Fruit fly (Drosophila melanogaster) whole organism, prepupa: ENCODE data around the gene CG14572.

Experiments used
- Blimp-1 ChIP-seq: fragments of 200-800 bp; sonication (Bioruptor generic); optimal IDR thresholded peaks from 3 replicates; lab custom pipeline; 2017; ENCODE audit warnings: missing biosample characterization, missing genetic modification characterization, mild to moderate bottlenecking, moderate library complexity, missing genetic modification reagents
- CG10631 ChIP-seq: fragments of 200-800 bp; sonication (Bioruptor generic); optimal IDR thresholded peaks from 2 replicates; lab custom pipeline; 2016; ENCODE audit warnings: missing biosample characterization, missing genetic modification characterization
- CG10669 ChIP-seq: fragments of 200-800 bp; sonication (Bioruptor generic); optimal IDR thresholded peaks from 3 replicates; lab custom pipeline; 2018; ENCODE audit warnings: missing biosample characterization, mild to moderate bottlenecking, missing genetic modification characterization, moderate library complexity
- CG11294 ChIP-seq: fragments of 200-800 bp; sonication (Bioruptor generic); IDR thresholded peaks from 2 replicates; pipeline ENCODE4 v1.3.6; 2022; ENCODE audit warnings: missing biosample characterization, missing genetic modification characterization
- CG11762 ChIP-seq: fragments of 200-800 bp; sonication (Bioruptor generic); optimal IDR thresholded peaks from 3 replicates; lab custom pipeline; 2016; ENCODE audit warnings: missing biosample characterization, missing genetic modification characterization; ENCODE audit not compliant: insufficient read depth
- CG11902 ChIP-seq: fragments of 200-800 bp; sonication (Bioruptor generic); optimal IDR thresholded peaks from 3 replicates; lab custom pipeline; 2016; ENCODE audit warnings: missing biosample characterization, missing genetic modification characterization
- CG15336 ChIP-seq: fragments of 200-800 bp; sonication (Bioruptor generic); IDR thresholded peaks from 2 replicates; pipeline ENCODE4 v1.3.6; 2022; ENCODE audit warnings: missing biosample characterization, missing genetic modification characterization
- CG16779 ChIP-seq: fragments of 200-800 bp; sonication (Bioruptor generic); optimal IDR thresholded peaks from 3 replicates; lab custom pipeline; 2017; ENCODE audit warnings: missing biosample characterization, mild to moderate bottlenecking, missing genetic modification characterization
- CG31627 ChIP-seq: fragments of 200-800 bp; sonication (Bioruptor generic); optimal IDR thresholded peaks from 3 replicates; lab custom pipeline; 2016; ENCODE audit warnings: missing biosample characterization, missing genetic modification characterization
- CG3919 ChIP-seq: fragments of 200-800 bp; sonication (Bioruptor generic); optimal IDR thresholded peaks from 3 replicates; lab custom pipeline; 2016; ENCODE audit warnings: missing biosample characterization, missing genetic modification characterization
- CG4318 ChIP-seq: fragments of 200-800 bp; sonication (Bioruptor generic); optimal IDR thresholded peaks from 3 replicates; lab custom pipeline; 2017; ENCODE audit warnings: missing biosample characterization, mild to moderate bottlenecking, missing genetic modification characterization
- CG6276 ChIP-seq: fragments of 200-800 bp; sonication (Bioruptor generic); optimal IDR thresholded peaks from 2 replicates; lab custom pipeline; 2017; ENCODE audit warnings: missing biosample characterization, mild to moderate bottlenecking, missing genetic modification characterization
- CG6854 ChIP-seq: fragments of 200-800 bp; sonication (Bioruptor generic); optimal IDR thresholded peaks from 2 replicates; lab custom pipeline; 2017; ENCODE audit warnings: missing biosample characterization, mild to moderate bottlenecking, missing genetic modification characterization
- CG7368 ChIP-seq: fragments of 200-800 bp; sonication (Bioruptor generic); optimal IDR thresholded peaks from 3 replicates; lab custom pipeline; 2016; ENCODE audit warnings: missing biosample characterization, missing genetic modification characterization
- CG8119 ChIP-seq: fragments of 200-800 bp; sonication (Bioruptor generic); IDR thresholded peaks from 3 replicates; pipeline ENCODE4 v1.3.6; 2022; ENCODE audit warnings: missing biosample characterization, missing genetic modification characterization
- CG8632 ChIP-seq: fragments of 200-800 bp; sonication (Bioruptor generic); optimal IDR thresholded peaks from 3 replicates; lab custom pipeline; 2016; ENCODE audit warnings: missing biosample characterization, missing genetic modification characterization
- CG9139 ChIP-seq: fragments of 200-800 bp; sonication (Bioruptor generic); optimal IDR thresholded peaks from 3 replicates; lab custom pipeline; 2017; ENCODE audit warnings: missing biosample characterization, mild to moderate bottlenecking, missing genetic modification characterization
- Eip75B ChIP-seq: fragments of 200-800 bp; sonication (Bioruptor generic); optimal IDR thresholded peaks from 3 replicates; lab custom pipeline; 2016; ENCODE audit warnings: missing biosample characterization, missing genetic modification characterization
- Eip78C ChIP-seq: fragments of 200-800 bp; sonication (Bioruptor generic); peaks from one replicate; lab custom pipeline; 2016; ENCODE audit warnings: missing biosample characterization, missing genetic modification characterization
- Eip93F ChIP-seq: fragments of 200-800 bp; sonication (Bioruptor generic); optimal IDR thresholded peaks from 2 replicates; lab custom pipeline; 2016; ENCODE audit warnings: missing biosample characterization, mild to moderate bottlenecking, missing genetic modification characterization
- Gug ChIP-seq: fragments of 200-800 bp; sonication (Bioruptor generic); IDR thresholded peaks from 2 replicates; pipeline ENCODE4 v1.3.6; 2022; ENCODE audit warnings: missing biosample characterization, missing genetic modification characterization
- Hr4 ChIP-seq: fragments of 200-800 bp; sonication (Bioruptor generic); optimal IDR thresholded peaks from 3 replicates; lab custom pipeline; 2016; ENCODE audit warnings: missing biosample characterization, missing genetic modification characterization
- OdsH ChIP-seq: fragments of 200-800 bp; sonication (Bioruptor generic); optimal IDR thresholded peaks from 3 replicates; lab custom pipeline; 2016; ENCODE audit warnings: missing biosample characterization, missing genetic modification characterization
- Sox15 ChIP-seq: fragments of 200-800 bp; sonication (Bioruptor generic); optimal IDR thresholded peaks from 3 replicates; lab custom pipeline; 2016; ENCODE audit warnings: missing biosample characterization, missing genetic modification characterization
- achi ChIP-seq: fragments of 200-800 bp; sonication (Bioruptor generic); optimal IDR thresholded peaks from 3 replicates; lab custom pipeline; 2016; ENCODE audit warnings: missing biosample characterization, missing genetic modification characterization
- acj6 ChIP-seq: fragments of 200-800 bp; sonication (Bioruptor generic); optimal IDR thresholded peaks from 3 replicates; lab custom pipeline; 2016; ENCODE audit warnings: missing biosample characterization, missing genetic modification characterization
- cyc ChIP-seq: fragments of 200-800 bp; sonication (Bioruptor generic); optimal IDR thresholded peaks from 3 replicates; lab custom pipeline; 2016; ENCODE audit warnings: missing biosample characterization, missing genetic modification characterization
- dac ChIP-seq: fragments of 200-800 bp; sonication (Bioruptor generic); optimal IDR thresholded peaks from 2 replicates; lab custom pipeline; 2017; ENCODE audit warnings: missing biosample characterization, mild to moderate bottlenecking, missing genetic modification characterization
- dsx ChIP-seq: fragments of 200-800 bp; optimal IDR thresholded peaks from 3 replicates; lab custom pipeline; 2019; ENCODE audit warnings: missing biosample characterization, mild to moderate bottlenecking, missing genetic modification characterization, moderate library complexity; ENCODE audit not compliant: poor library complexity, severe bottlenecking
- fd85E ChIP-seq: fragments of 200-800 bp; sonication (Bioruptor generic); optimal IDR thresholded peaks from 3 replicates; lab custom pipeline; 2016; ENCODE audit warnings: missing biosample characterization, missing genetic modification characterization
- fkh ChIP-seq: fragments of 200-800 bp; sonication (Bioruptor generic); optimal IDR thresholded peaks from 3 replicates; lab custom pipeline; 2017; ENCODE audit warnings: missing biosample characterization, mild to moderate bottlenecking, missing genetic modification characterization, moderate library complexity
- lz ChIP-seq: fragments of 200-800 bp; sonication (Bioruptor generic); optimal IDR thresholded peaks from 3 replicates; lab custom pipeline; 2016; ENCODE audit warnings: missing biosample characterization, missing genetic modification characterization
- pdm3 ChIP-seq: fragments of 200-800 bp; sonication (Bioruptor generic); optimal IDR thresholded peaks from 3 replicates; lab custom pipeline; 2016; ENCODE audit warnings: missing biosample characterization, missing genetic modification characterization
- salr ChIP-seq, 2 experiments: fragments of 200-800 bp; sonication (Bioruptor generic); optimal IDR thresholded peaks; 3 replicates each; lab custom pipeline; 2016 to 2018; ENCODE audit warnings: missing biosample characterization in 2 of 2, missing genetic modification characterization in 2 of 2, mild to moderate bottlenecking in 1 of 2
- spab ChIP-seq: fragments of 200-800 bp; sonication (Bioruptor generic); optimal IDR thresholded peaks from 2 replicates; lab custom pipeline; 2017; ENCODE audit warnings: missing biosample characterization, mild to moderate bottlenecking, missing genetic modification characterization, missing genetic modification reagents
- ss ChIP-seq, 2 experiments: fragments of 200-800 bp; sonication (Bioruptor generic); optimal IDR thresholded peaks; 2 replicates in 1 of 2; 3 replicates in 1 of 2; lab custom pipeline; 2017 to 2018; ENCODE audit warnings: mild to moderate bottlenecking in 2 of 2, missing biosample characterization in 2 of 2, missing genetic modification characterization in 2 of 2, moderate library complexity in 1 of 2
- svp ChIP-seq: fragments of 200-800 bp; sonication (Bioruptor generic); peaks from one replicate; lab custom pipeline; 2016; ENCODE audit warnings: missing biosample characterization, missing genetic modification characterization
- topi ChIP-seq: fragments of 200-800 bp; sonication (Bioruptor generic); optimal IDR thresholded peaks from 3 replicates; lab custom pipeline; 2016; ENCODE audit warnings: missing biosample characterization, missing genetic modification characterization
- vri ChIP-seq: fragments of 200-800 bp; sonication (Bioruptor generic); optimal IDR thresholded peaks from 3 replicates; lab custom pipeline; 2016; ENCODE audit warnings: missing biosample characterization, mild to moderate bottlenecking, missing genetic modification characterization

CG14572 gene

DNA sequence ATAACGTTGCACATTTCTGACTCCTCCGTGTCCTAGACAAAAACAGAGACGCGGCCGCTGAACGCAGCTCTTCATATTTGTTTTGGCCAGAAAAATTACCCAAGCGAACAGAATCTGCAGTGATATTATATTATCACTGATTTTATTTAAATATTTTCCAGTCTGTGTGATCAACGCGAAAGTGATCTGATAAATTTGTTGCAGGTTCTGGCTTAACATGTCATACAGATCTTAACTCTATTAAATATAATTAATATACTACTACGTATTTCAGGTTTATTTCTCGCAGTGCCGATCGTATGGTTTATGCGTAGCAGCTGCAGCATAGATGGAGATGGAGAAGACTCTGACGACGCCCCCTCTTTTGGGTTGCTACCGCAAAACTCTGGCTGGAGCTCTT lies 20.5 kb upstream of the CG14572 start (continued):
- TF ChIP-seq CG6854 (GFP tag; lab: Kevin White, UChicago) = no peak
- peak; percentile 74 for TF ChIP-seq CG10631
- TF ChIP-seq CG11902 = no peak
- TF ChIP-seq ss (GFP tag; optimal IDR thresholded peaks at IDR 0.05; lab: Kevin White, UChicago) = peak; percentile 5 to 35
- TF ChIP-seq Gug = no peak
- no peak for TF ChIP-seq CG7368 (GFP tag; lab: Kevin White, UChicago)
- peak; percentile 63 for TF ChIP-seq dsx (GFP tag; lab: Kevin White, UChicago)
- TF ChIP-seq spab = peak; percentile 55
- no peak for TF ChIP-seq vri (GFP tag; lab: Kevin White, UChicago)
- TF ChIP-seq OdsH (GFP tag; lab: Kevin White, UChicago) = peak; percentile 28
- TF ChIP-seq CG11762 (GFP tag; lab: Kevin White, UChicago) = no peak
- TF ChIP-seq CG10669 (GFP tag; lab: Kevin White, UChicago) = peak; percentile 71
- TF ChIP-seq Eip93F (GFP tag; lab: Kevin White, UChicago) = no peak
- no peak for TF ChIP-seq Blimp-1 (GFP tag; lab: Kevin White, UChicago)
- peak; percentile 18 for TF ChIP-seq CG8632
- no peak for TF ChIP-seq CG11294 (GFP tag; lab: Robert Waterston, UW)
- no peak for TF ChIP-seq CG31627 (GFP tag; lab: Kevin White, UChicago)
- no peak for TF ChIP-seq Hr4
- no peak for TF ChIP-seq CG15336
- no peak for TF ChIP-seq lz (GFP tag; lab: Kevin White, UChicago)
- TF ChIP-seq pdm3 (GFP tag; lab: Kevin White, UChicago) = peak; percentile 23
- peak; percentile 36 to 45 for TF ChIP-seq salr (GFP tag; optimal IDR thresholded peaks at IDR 0.05; lab: Kevin White, UChicago)
- no peak for TF ChIP-seq CG8119 (GFP tag; lab: Robert Waterston, UW)
- TF ChIP-seq svp (GFP tag; lab: Kevin White, UChicago) = peak; percentile 68
- TF ChIP-seq CG9139 (GFP tag; lab: Kevin White, UChicago) = no peak
- TF ChIP-seq CG3919 = peak; percentile 60
- no peak for TF ChIP-seq dac (GFP tag; lab: Kevin White, UChicago)
- TF ChIP-seq fd85E (GFP tag; lab: Kevin White, UChicago) = no peak
- TF ChIP-seq Sox15 (GFP tag; lab: Kevin White, UChicago) = no peak
- no peak for TF ChIP-seq CG6276 (GFP tag; lab: Kevin White, UChicago)
- peak; percentile 39 for TF ChIP-seq Eip75B (GFP tag; lab: Kevin White, UChicago)
- TF ChIP-seq fkh = no peak
- TF ChIP-seq acj6 (GFP tag; lab: Kevin White, UChicago) = peak; percentile 49

- TF ChIP-seq cyc (no peak), fkh (peak; percentile 51), CG9139 (GFP tag; lab: Kevin White, UChicago) (no peak), Eip78C (peak; percentile 47), svp (GFP tag; lab: Kevin White, UChicago) (peak; percentile 62)
Observed at dm6 chr3L:21727013-21727727, 14.2 kb upstream of the CG14572 start.

dm6 chr3L:21727728-21728124 lies 13.6 kb upstream of the CG14572 start:
- TF ChIP-seq CG4318 (GFP tag; lab: Kevin White, UChicago) (no peak), CG11902 (no peak), CG7368 (GFP tag; lab: Kevin White, UChicago) (no peak), CG15336 (no peak), CG16779 (tag; lab: Kevin White, UChicago) (no peak), Sox15 (GFP tag; lab: Kevin White, UChicago) (no peak), CG9139 (GFP tag; lab: Kevin White, UChicago) (no peak), CG8119 (GFP tag; lab: Robert Waterston, UW) (no peak), acj6 (GFP tag; lab: Kevin White, UChicago) (no peak), CG11762 (GFP tag; lab: Kevin White, UChicago) (no peak), achi (no peak), CG6854 (GFP tag; lab: Kevin White, UChicago) (no peak), topi (GFP tag; lab: Kevin White, UChicago) (no peak), CG3919 (no peak), Eip78C (no peak)
